Fruit fly (Drosophila melanogaster) S2 (cell line): ENCODE data around the gene FarO.

Experiments
- CG8478 ChIP-seq: fragments of >200 bp; optimal IDR thresholded peaks from 2 replicates; lab custom pipeline; 2018
- CTCF ChIP-seq, 2 experiments: fragments of >200 bp; optimal IDR thresholded peaks; 2 replicates each; lab custom pipeline; 2018

dm6 chrX:2225138-2225537 is 21.5 kb upstream of the FarO start, which contains the start of gene pcx:
- TF ChIP-seq CTCF (optimal IDR thresholded peaks at IDR 0.05; lab: Kevin White, UChicago): no peak
- TF ChIP-seq CG8478 (lab: Kevin White, UChicago): no peak
